Worm (Caenorhabditis elegans): ENCODE results near the gene srw-94.

srw-94 gene

ce11 chrIV:4821054-4821453, 6.8 kb downstream of the srw-94 start, which contains the start of gene H06H21.8:
TSS of gene H06H21.8 (minus strand) at chrIV:4821131.
- TF ChIP-seq cnd-1 (tag; optimal IDR thresholded peaks at IDR 0.05) (no peak), unc-120 (tag; optimal IDR thresholded peaks at IDR 0.05; ENCODE audit: poor library complexity, severe bottlenecking) (no peak), nhr-2 (tag; optimal IDR thresholded peaks at IDR 0.05) (no peak), pha-4 (tag; optimal IDR thresholded peaks at IDR 0.05) (no peak), zip-8 (tag; optimal IDR thresholded peaks at IDR 0.05) (no peak), hlh-1 (tag; optimal IDR thresholded peaks at IDR 0.05) (no peak), sptf-1 (tag; optimal IDR thresholded peaks at IDR 0.05) (no peak), mab-5 (tag; optimal IDR thresholded peaks at IDR 0.05) (no peak), tbx-8 (GFP tag; optimal IDR thresholded peaks at IDR 0.05) (no peak), mep-1 (tag; optimal IDR thresholded peaks at IDR 0.05) (no peak)

- TF ChIP-seq mls-2 (tag; optimal IDR thresholded peaks at IDR 0.05) (no peak), snpc-4 (tag; optimal IDR thresholded peaks at IDR 0.05) (no peak), sptf-1 (tag; optimal IDR thresholded peaks at IDR 0.05) (no peak), lsy-2 (tag; optimal IDR thresholded peaks at IDR 0.05) (no peak), blmp-1 (tag; optimal IDR thresholded peaks at IDR 0.05) (no peak), unc-120 (tag; optimal IDR thresholded peaks at IDR 0.05; ENCODE audit: poor library complexity, severe bottlenecking) (no peak), lin-13 (tag; optimal IDR thresholded peaks at IDR 0.05) (no peak), ham-2 (GFP tag; optimal IDR thresholded peaks at IDR 0.05) (no peak), nhr-12 (tag; optimal IDR thresholded peaks at IDR 0.05) (no peak), ces-1 (GFP tag; optimal IDR thresholded peaks at IDR 0.05) (no peak), hlh-1 (tag; optimal IDR thresholded peaks at IDR 0.05) (no peak), flh-1 (GFP tag; optimal IDR thresholded peaks at IDR 0.05) (no peak), zip-8 (tag; optimal IDR thresholded peaks at IDR 0.05) (no peak), nhr-28 (tag; optimal IDR thresholded peaks at IDR 0.05) (no peak), tbx-8 (GFP tag; optimal IDR thresholded peaks at IDR 0.05) (no peak), drap-1 (GFP tag; optimal IDR thresholded peaks at IDR 0.05) (no peak), lin-32 (GFP tag; optimal IDR thresholded peaks at IDR 0.05) (no peak), ceh-83 (GFP tag; optimal IDR thresholded peaks at IDR 0.05) (no peak), nhr-237 (tag; optimal IDR thresholded peaks at IDR 0.05) (no peak), nhr-2 (tag; optimal IDR thresholded peaks at IDR 0.05) (no peak)
Observed at ce11 chrIV:4821843-4822242, 7.6 kb downstream of the srw-94 start.

ce11 chrIV:4827219-4827618, 12.9 kb downstream of the srw-94 start, which contains the start of gene mpz-4:
TSS of gene mpz-4 (minus strand) at chrIV:4827319.
- no peak for TF ChIP-seq ceh-39 (tag; optimal IDR thresholded peaks at IDR 0.05)
- no peak for TF ChIP-seq flh-1 (GFP tag; optimal IDR thresholded peaks at IDR 0.05)
- TF ChIP-seq nhr-12 (tag; optimal IDR thresholded peaks at IDR 0.05), result no peak
- TF ChIP-seq nhr-2 (tag; optimal IDR thresholded peaks at IDR 0.05), result no peak
- TF ChIP-seq sem-2 (GFP tag; optimal IDR thresholded peaks at IDR 0.05), result no peak
- TF ChIP-seq lsy-2 (tag; optimal IDR thresholded peaks at IDR 0.05), result no peak

- TF ChIP-seq nhr-76 (tag; optimal IDR thresholded peaks at IDR 0.05) (no peak), lin-13 (tag; optimal IDR thresholded peaks at IDR 0.05) (no peak), drap-1 (GFP tag; optimal IDR thresholded peaks at IDR 0.05) (no peak), tbx-8 (GFP tag; optimal IDR thresholded peaks at IDR 0.05) (no peak), snpc-4 (tag; optimal IDR thresholded peaks at IDR 0.05) (no peak), unc-39 (tag; optimal IDR thresholded peaks at IDR 0.05) (no peak)
Observed at ce11 chrIV:4829641-4830040, 15.4 kb downstream of the srw-94 start.

ce11 chrIV:4842030-4842429, 27.7 kb downstream of the srw-94 start:
- TF ChIP-seq mls-2 (tag; optimal IDR thresholded peaks at IDR 0.05) (no peak), mab-5 (tag; optimal IDR thresholded peaks at IDR 0.05) (no peak), nhr-2 (tag; optimal IDR thresholded peaks at IDR 0.05) (no peak), cnd-1 (tag; optimal IDR thresholded peaks at IDR 0.05) (no peak), pha-4 (tag; optimal IDR thresholded peaks at IDR 0.05) (no peak), flh-1 (GFP tag; optimal IDR thresholded peaks at IDR 0.05) (no peak), blmp-1 (tag; optimal IDR thresholded peaks at IDR 0.05) (no peak), lin-13 (tag; optimal IDR thresholded peaks at IDR 0.05) (no peak), drap-1 (GFP tag; optimal IDR thresholded peaks at IDR 0.05) (no peak), zip-8 (tag; optimal IDR thresholded peaks at IDR 0.05) (no peak), hlh-1 (tag; optimal IDR thresholded peaks at IDR 0.05) (no peak), ceh-39 (tag; optimal IDR thresholded peaks at IDR 0.05) (no peak), nhr-28 (tag; optimal IDR thresholded peaks at IDR 0.05) (no peak), tbx-8 (GFP tag; optimal IDR thresholded peaks at IDR 0.05) (no peak), ceh-83 (GFP tag; optimal IDR thresholded peaks at IDR 0.05) (no peak), nhr-237 (tag; optimal IDR thresholded peaks at IDR 0.05) (no peak), snpc-4 (tag; optimal IDR thresholded peaks at IDR 0.05) (no peak), sptf-1 (tag; optimal IDR thresholded peaks at IDR 0.05) (no peak)

- no peak for TF ChIP-seq nhr-76 (tag; optimal IDR thresholded peaks at IDR 0.05)
- TF ChIP-seq ham-2 (GFP tag; optimal IDR thresholded peaks at IDR 0.05), result no peak
- no peak for TF ChIP-seq ztf-11 (tag; optimal IDR thresholded peaks at IDR 0.05)
- no peak for TF ChIP-seq ces-1 (GFP tag; optimal IDR thresholded peaks at IDR 0.05)
- no peak for TF ChIP-seq mls-2 (tag; optimal IDR thresholded peaks at IDR 0.05)
- no peak for TF ChIP-seq mab-5 (tag; optimal IDR thresholded peaks at IDR 0.05)
- no peak for TF ChIP-seq drap-1 (GFP tag; optimal IDR thresholded peaks at IDR 0.05)
- TF ChIP-seq hlh-1 (tag; optimal IDR thresholded peaks at IDR 0.05), result no peak
- no peak for TF ChIP-seq ceh-39 (tag; optimal IDR thresholded peaks at IDR 0.05)
- TF ChIP-seq sptf-1 (tag; optimal IDR thresholded peaks at IDR 0.05), result no peak
- TF ChIP-seq elt-1 (tag; optimal IDR thresholded peaks at IDR 0.05; ENCODE audit: borderline replicate concordance, insufficient read depth), result no peak
- TF ChIP-seq zip-8 (tag; optimal IDR thresholded peaks at IDR 0.05), result no peak
- no peak for TF ChIP-seq M03D4.4 (tag; optimal IDR thresholded peaks at IDR 0.05)
- no peak for TF ChIP-seq nhr-12 (tag; optimal IDR thresholded peaks at IDR 0.05)
- no peak for TF ChIP-seq cnd-1 (tag; optimal IDR thresholded peaks at IDR 0.05)
- no peak for TF ChIP-seq lsy-2 (tag; optimal IDR thresholded peaks at IDR 0.05)
- TF ChIP-seq sem-2 (GFP tag; optimal IDR thresholded peaks at IDR 0.05), result no peak
Observed at ce11 chrIV:4846793-4847192, 32.5 kb downstream of the srw-94 start, which contains the start of gene tat-2. TSS of gene tat-2 (minus strand) at chrIV:4846893.

Data from whole organism, mixed stage, embryonic.